Worm (Caenorhabditis elegans): ENCODE results near the gene Y39A1A.2.

Gene Y39A1A.2

DNA sequence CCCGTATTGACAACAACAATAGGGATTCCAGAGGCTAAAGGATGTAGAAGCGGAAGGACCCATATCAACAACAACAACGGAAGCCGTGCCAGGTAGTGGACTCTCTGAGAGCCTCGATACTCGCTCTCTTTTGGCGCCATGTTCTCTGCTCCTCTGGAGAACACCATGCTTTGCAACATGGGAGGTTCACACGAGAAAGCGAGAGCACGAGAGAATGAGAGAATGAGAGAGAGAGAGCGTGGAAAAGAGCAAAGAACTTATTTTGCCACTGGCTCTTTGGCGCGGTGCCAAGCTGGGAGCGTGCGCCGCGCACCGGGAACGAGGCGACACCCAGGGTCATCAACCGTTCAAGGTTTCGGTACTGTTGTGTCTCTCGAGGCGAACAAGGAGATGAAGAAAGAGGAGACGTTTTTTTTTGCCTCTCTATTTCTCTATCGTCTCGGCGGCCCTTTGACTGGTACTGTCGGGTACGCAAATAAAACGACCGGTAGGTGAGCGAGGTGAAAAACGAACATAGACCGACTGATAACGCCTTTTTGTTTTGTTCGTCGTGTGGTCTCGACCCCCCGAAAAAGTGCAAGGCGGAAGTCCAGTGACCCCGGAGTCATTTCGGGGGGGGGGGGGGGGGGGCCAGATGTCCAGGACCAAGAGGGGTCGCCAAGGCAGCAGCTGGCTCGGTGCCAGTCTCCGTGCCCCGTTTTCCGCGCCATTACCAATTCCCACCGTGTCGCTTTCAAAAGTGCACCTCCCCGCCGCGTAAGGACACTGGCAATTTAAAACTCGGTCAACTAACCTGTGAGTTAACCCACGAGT is 29.4 kb upstream of the Y39A1A.2 start, which contains the start of gene Y39A1A.10 (continued):
- TF ChIP-seq ceh-44 (GFP tag; IDR thresholded peaks at IDR 0.05) (no peak), R02D3.7 (tag; optimal IDR thresholded peaks at IDR 0.05) (no peak), mxl-3 (GFP tag; optimal IDR thresholded peaks at IDR 0.05) (no peak), pha-4 (GFP tag; IDR thresholded peaks at IDR 0.05) (no peak; the same call in 1 of the 2 replicates), pha-4 (tag; optimal IDR thresholded peaks at IDR 0.05) (peak; percentile 52), cey-2 (tag; optimal IDR thresholded peaks at IDR 0.05; ENCODE audit: borderline replicate concordance, insufficient read depth) (no peak), aly-2 (tag; optimal IDR thresholded peaks at IDR 0.05) (no peak), unc-130 (GFP tag; optimal IDR thresholded peaks at IDR 0.05) (no peak), egl-43 (GFP tag; IDR thresholded peaks at IDR 0.05) (no peak), daf-12 (tag; optimal IDR thresholded peaks at IDR 0.05) (no peak), mep-1 (tag; optimal IDR thresholded peaks at IDR 0.05) (peak; percentile 57), lin-1 (GFP tag; IDR thresholded peaks at IDR 0.05) (no peak), rbr-2 (tag; optimal IDR thresholded peaks at IDR 0.05) (peak; percentile 15), nhr-48 (tag; optimal IDR thresholded peaks at IDR 0.05) (peak; percentile 3), T26A8.4 (GFP tag; IDR thresholded peaks at IDR 0.05) (no peak), fos-1 (tag; optimal IDR thresholded peaks at IDR 0.05) (no peak), nhr-28 (tag; optimal IDR thresholded peaks at IDR 0.05) (peak; percentile 79), spr-3 (GFP tag; optimal IDR thresholded peaks at IDR 0.05) (no peak), lin-15B (tag; optimal IDR thresholded peaks at IDR 0.05) (no peak), daf-8 (GFP tag; IDR thresholded peaks at IDR 0.05) (no peak), ama-1 (optimal IDR thresholded peaks at IDR 0.05) (no peak), vab-7 (GFP tag; IDR thresholded peaks at IDR 0.05) (no peak), pqm-1 (tag; optimal IDR thresholded peaks at IDR 0.05) (no peak), dpl-1 (GFP tag; optimal IDR thresholded peaks at IDR 0.05) (no peak), F49E8.2 (tag; optimal IDR thresholded peaks at IDR 0.05; ENCODE audit: borderline replicate concordance) (no peak), ceh-32 (tag; optimal IDR thresholded peaks at IDR 0.05; ENCODE audit: poor library complexity) (no peak), hmg-1.1 (GFP tag; IDR thresholded peaks at IDR 0.05) (peak; percentile 19; the same call in 1 of the 2 replicates), daf-19 (GFP tag; conservative IDR thresholded peaks at IDR 0.05) (no peak), F44E2.7 (GFP tag; IDR thresholded peaks at IDR 0.05) (no peak), snpc-4 (tag; optimal IDR thresholded peaks at IDR 0.05) (no peak), zag-1 (tag; optimal IDR thresholded peaks at IDR 0.05) (no peak), egl-27 (tag; optimal IDR thresholded peaks at IDR 0.05) (no peak), zfp-2 (tag; optimal IDR thresholded peaks at IDR 0.05) (no peak), nhr-11 (tag; optimal IDR thresholded peaks at IDR 0.05) (no peak), mes-2 (tag; optimal IDR thresholded peaks at IDR 0.05; ENCODE audit: poor library complexity, severe bottlenecking) (peak; percentile 51), ZK546.5 (tag; optimal IDR thresholded peaks at IDR 0.05) (no peak), dmd-9 (GFP tag; IDR thresholded peaks at IDR 0.05) (no peak), lsy-2 (tag; optimal IDR thresholded peaks at IDR 0.05) (peak in 1 of 2 experiments; percentile 31), ZK337.2 (GFP tag; IDR thresholded peaks at IDR 0.05) (no peak), skn-1 (tag; optimal IDR thresholded peaks at IDR 0.05) (no peak), attf-4 (tag; optimal IDR thresholded peaks at IDR 0.05) (no peak), set-16 (GFP tag; IDR thresholded peaks at IDR 0.05) (peak; percentile 98), dmd-8 (GFP tag; IDR thresholded peaks at IDR 0.05) (no peak), ceh-62 (tag; optimal IDR thresholded peaks at IDR 0.05) (no peak), mxl-2 (GFP tag; conservative IDR thresholded peaks at IDR 0.05) (no peak), mdl-1 (tag; optimal IDR thresholded peaks at IDR 0.05) (peak; percentile 73 to 85), snpc-1.2 (GFP tag; IDR thresholded peaks at IDR 0.05) (no peak), zip-11 (GFP tag; IDR thresholded peaks at IDR 0.05) (no peak), jun-1 (tag; optimal IDR thresholded peaks at IDR 0.05) (no peak), nhr-76 (tag; optimal IDR thresholded peaks at IDR 0.05) (no peak), madf-5 (GFP tag; IDR thresholded peaks at IDR 0.05) (no peak)
